Fruit fly (Drosophila melanogaster) whole organism, prepupa: ENCODE results near the gene Hr38.

Experiments used
- CG11294 ChIP-seq: fragments of 200-800 bp; sonication (Bioruptor generic); IDR thresholded peaks from 2 replicates; pipeline ENCODE4 v1.3.6; 2022; ENCODE audit warnings: missing biosample characterization, missing genetic modification characterization
- CG11762 ChIP-seq: fragments of 200-800 bp; sonication (Bioruptor generic); optimal IDR thresholded peaks from 3 replicates; lab custom pipeline; 2016; ENCODE audit warnings: missing biosample characterization, missing genetic modification characterization; ENCODE audit not compliant: insufficient read depth
- CG11902 ChIP-seq: fragments of 200-800 bp; sonication (Bioruptor generic); optimal IDR thresholded peaks from 3 replicates; lab custom pipeline; 2016; ENCODE audit warnings: missing biosample characterization, missing genetic modification characterization
- CG15336 ChIP-seq: fragments of 200-800 bp; sonication (Bioruptor generic); IDR thresholded peaks from 2 replicates; pipeline ENCODE4 v1.3.6; 2022; ENCODE audit warnings: missing biosample characterization, missing genetic modification characterization
- CG16779 ChIP-seq: fragments of 200-800 bp; sonication (Bioruptor generic); optimal IDR thresholded peaks from 3 replicates; lab custom pipeline; 2017; ENCODE audit warnings: missing biosample characterization, mild to moderate bottlenecking, missing genetic modification characterization
- CG3032 ChIP-seq: fragments of 200-800 bp; optimal IDR thresholded peaks from 2 replicates; lab custom pipeline; 2019; ENCODE audit warnings: missing biosample characterization, mild to moderate bottlenecking, missing genetic modification characterization, moderate library complexity
- CG31627 ChIP-seq: fragments of 200-800 bp; sonication (Bioruptor generic); optimal IDR thresholded peaks from 3 replicates; lab custom pipeline; 2016; ENCODE audit warnings: missing biosample characterization, missing genetic modification characterization
- CG6163 ChIP-seq: fragments of 200-800 bp; sonication (Bioruptor generic); IDR thresholded peaks from 3 replicates; pipeline ENCODE4 v1.3.6; 2022; ENCODE audit warnings: missing biosample characterization, missing genetic modification characterization
- CG6792 ChIP-seq: fragments of 200-800 bp; sonication (Bioruptor generic); optimal IDR thresholded peaks from 3 replicates; lab custom pipeline; 2016; ENCODE audit warnings: missing biosample characterization, missing genetic modification characterization
- CG6808 ChIP-seq: fragments of 200-800 bp; sonication (Bioruptor generic); optimal IDR thresholded peaks from 3 replicates; lab custom pipeline; 2017; ENCODE audit warnings: missing biosample characterization, missing genetic modification characterization, mild to moderate bottlenecking, moderate library complexity, missing genetic modification reagents
- CG6854 ChIP-seq: fragments of 200-800 bp; sonication (Bioruptor generic); optimal IDR thresholded peaks from 2 replicates; lab custom pipeline; 2017; ENCODE audit warnings: missing biosample characterization, mild to moderate bottlenecking, missing genetic modification characterization
- CG8632 ChIP-seq: fragments of 200-800 bp; sonication (Bioruptor generic); optimal IDR thresholded peaks from 3 replicates; lab custom pipeline; 2016; ENCODE audit warnings: missing biosample characterization, missing genetic modification characterization
- CG9139 ChIP-seq: fragments of 200-800 bp; sonication (Bioruptor generic); optimal IDR thresholded peaks from 3 replicates; lab custom pipeline; 2017; ENCODE audit warnings: missing biosample characterization, mild to moderate bottlenecking, missing genetic modification characterization
- Eip78C ChIP-seq: fragments of 200-800 bp; sonication (Bioruptor generic); peaks from one replicate; lab custom pipeline; 2016; ENCODE audit warnings: missing biosample characterization, missing genetic modification characterization
- Ets21C ChIP-seq: fragments of 200-800 bp; sonication (Bioruptor generic); optimal IDR thresholded peaks from 3 replicates; lab custom pipeline; 2016; ENCODE audit warnings: missing biosample characterization, missing genetic modification characterization
- Ets96B ChIP-seq: fragments of 200-800 bp; optimal IDR thresholded peaks from 2 replicates; lab custom pipeline; 2019; ENCODE audit warnings: missing biosample characterization, mild to moderate bottlenecking, missing genetic modification characterization, moderate library complexity
- Gug ChIP-seq: fragments of 200-800 bp; sonication (Bioruptor generic); IDR thresholded peaks from 2 replicates; pipeline ENCODE4 v1.3.6; 2022; ENCODE audit warnings: missing biosample characterization, missing genetic modification characterization
- Hr38 ChIP-seq: sonication (Bioruptor generic); optimal IDR thresholded peaks from 2 replicates; lab custom pipeline; 2016; ENCODE audit warnings: missing biosample characterization, missing genetic modification characterization
- Hr39 ChIP-seq: fragments of 200-800 bp; sonication (Bioruptor generic); optimal IDR thresholded peaks from 2 replicates; lab custom pipeline; 2016; ENCODE audit warnings: missing biosample characterization, missing genetic modification characterization
- Met ChIP-seq: fragments of 200-800 bp; sonication (Bioruptor generic); optimal IDR thresholded peaks from 3 replicates; lab custom pipeline; 2016; ENCODE audit warnings: missing biosample characterization, missing genetic modification characterization
- OdsH ChIP-seq: fragments of 200-800 bp; sonication (Bioruptor generic); optimal IDR thresholded peaks from 3 replicates; lab custom pipeline; 2016; ENCODE audit warnings: missing biosample characterization, missing genetic modification characterization
- Smox ChIP-seq: fragments of 200-800 bp; sonication (Bioruptor generic); optimal IDR thresholded peaks from 3 replicates; lab custom pipeline; 2016; ENCODE audit warnings: missing biosample characterization, missing genetic modification characterization
- Sox102F ChIP-seq: fragments of 200-800 bp; sonication (Bioruptor generic); optimal IDR thresholded peaks from 2 replicates; lab custom pipeline; 2016; ENCODE audit warnings: missing biosample characterization, mild to moderate bottlenecking, missing genetic modification characterization
- Sox14 ChIP-seq: fragments of 200-800 bp; sonication (Bioruptor generic); optimal IDR thresholded peaks from 3 replicates; lab custom pipeline; 2016; ENCODE audit warnings: missing biosample characterization, missing genetic modification characterization
- Sox15 ChIP-seq: fragments of 200-800 bp; sonication (Bioruptor generic); optimal IDR thresholded peaks from 3 replicates; lab custom pipeline; 2016; ENCODE audit warnings: missing biosample characterization, missing genetic modification characterization
- achi ChIP-seq: fragments of 200-800 bp; sonication (Bioruptor generic); optimal IDR thresholded peaks from 3 replicates; lab custom pipeline; 2016; ENCODE audit warnings: missing biosample characterization, missing genetic modification characterization
- acj6 ChIP-seq: fragments of 200-800 bp; sonication (Bioruptor generic); optimal IDR thresholded peaks from 3 replicates; lab custom pipeline; 2016; ENCODE audit warnings: missing biosample characterization, missing genetic modification characterization
- cyc ChIP-seq: fragments of 200-800 bp; sonication (Bioruptor generic); optimal IDR thresholded peaks from 3 replicates; lab custom pipeline; 2016; ENCODE audit warnings: missing biosample characterization, missing genetic modification characterization
- dsx ChIP-seq: fragments of 200-800 bp; optimal IDR thresholded peaks from 3 replicates; lab custom pipeline; 2019; ENCODE audit warnings: missing biosample characterization, mild to moderate bottlenecking, missing genetic modification characterization, moderate library complexity; ENCODE audit not compliant: poor library complexity, severe bottlenecking
- eg ChIP-seq: fragments of 200-800 bp; sonication (Bioruptor generic); IDR thresholded peaks from 3 replicates; pipeline ENCODE4 v1.3.6; 2022; ENCODE audit warnings: missing biosample characterization, missing genetic modification characterization
- esn ChIP-seq: fragments of 200-800 bp; sonication (Bioruptor generic); optimal IDR thresholded peaks from 2 replicates; lab custom pipeline; 2016; ENCODE audit warnings: missing biosample characterization, mild to moderate bottlenecking, missing genetic modification characterization, moderate library complexity
- fd59A ChIP-seq: fragments of 200-800 bp; sonication (Bioruptor generic); optimal IDR thresholded peaks from 2 replicates; lab custom pipeline; 2017; ENCODE audit warnings: missing biosample characterization, mild to moderate bottlenecking, missing genetic modification characterization, missing genetic modification reagents
- fd85E ChIP-seq: fragments of 200-800 bp; sonication (Bioruptor generic); optimal IDR thresholded peaks from 3 replicates; lab custom pipeline; 2016; ENCODE audit warnings: missing biosample characterization, missing genetic modification characterization
- fkh ChIP-seq: fragments of 200-800 bp; sonication (Bioruptor generic); optimal IDR thresholded peaks from 3 replicates; lab custom pipeline; 2017; ENCODE audit warnings: missing biosample characterization, mild to moderate bottlenecking, missing genetic modification characterization, moderate library complexity
- lz ChIP-seq: fragments of 200-800 bp; sonication (Bioruptor generic); optimal IDR thresholded peaks from 3 replicates; lab custom pipeline; 2016; ENCODE audit warnings: missing biosample characterization, missing genetic modification characterization
- net ChIP-seq: fragments of 200-800 bp; sonication (Bioruptor generic); optimal IDR thresholded peaks from 3 replicates; lab custom pipeline; 2016; ENCODE audit warnings: missing biosample characterization, missing genetic modification characterization
- svp ChIP-seq: fragments of 200-800 bp; sonication (Bioruptor generic); peaks from one replicate; lab custom pipeline; 2016; ENCODE audit warnings: missing biosample characterization, missing genetic modification characterization
- topi ChIP-seq: fragments of 200-800 bp; sonication (Bioruptor generic); optimal IDR thresholded peaks from 3 replicates; lab custom pipeline; 2016; ENCODE audit warnings: missing biosample characterization, missing genetic modification characterization
- vri ChIP-seq: fragments of 200-800 bp; sonication (Bioruptor generic); optimal IDR thresholded peaks from 3 replicates; lab custom pipeline; 2016; ENCODE audit warnings: missing biosample characterization, mild to moderate bottlenecking, missing genetic modification characterization

The Hr38 gene

DNA sequence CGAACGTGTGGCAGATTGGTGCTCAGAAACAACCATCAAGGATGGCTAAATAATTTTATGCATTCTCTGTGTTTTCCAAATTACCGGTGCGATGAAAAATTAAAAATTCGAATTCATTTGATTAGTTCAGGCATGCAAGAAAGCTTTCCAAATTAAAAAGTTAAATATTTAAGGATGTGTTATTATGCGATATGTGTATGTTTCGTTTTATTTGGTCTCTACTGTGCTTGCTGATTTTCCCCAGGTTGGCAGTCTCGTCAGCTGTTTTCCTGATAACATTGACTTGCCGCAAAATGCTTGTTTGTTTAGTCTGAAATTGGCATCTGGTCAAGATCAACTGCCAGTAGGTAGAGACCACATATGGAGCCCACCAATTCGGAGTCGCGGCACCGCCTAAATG is 64.5 kb downstream of the Hr38 start, which contains the start of gene CG2611:
TSS of gene CG2611 (plus strand) at position 299 of the 400 bp plus-strand sequence.
- peak; percentile 78 for TF ChIP-seq Sox14 (GFP tag; lab: Kevin White, UChicago)
- TF ChIP-seq CG11902 (GFP tag; lab: Kevin White, UChicago): peak; percentile 2
- no peak for TF ChIP-seq Sox15 (GFP tag; lab: Kevin White, UChicago)
- TF ChIP-seq fkh (GFP tag; lab: Kevin White, UChicago): peak; percentile 96
- TF ChIP-seq fd85E (GFP tag; lab: Kevin White, UChicago): no peak
- TF ChIP-seq Smox (GFP tag; lab: Kevin White, UChicago): no peak
- TF ChIP-seq esn (GFP tag; lab: Kevin White, UChicago): peak; percentile 66
- TF ChIP-seq fd59A (GFP tag; lab: Kevin White, UChicago): no peak
- TF ChIP-seq Ets21C (GFP tag; lab: Kevin White, UChicago): no peak
- TF ChIP-seq dsx: no peak
- no peak for TF ChIP-seq Gug
- TF ChIP-seq CG15336 (GFP tag; lab: Robert Waterston, UW): peak; percentile 35; the same call in 1 of the 2 replicates
- no peak for TF ChIP-seq CG6808 (GFP tag; lab: Kevin White, UChicago)
- TF ChIP-seq CG8632 (GFP tag; lab: Kevin White, UChicago): no peak
- TF ChIP-seq CG11294: no peak
- peak; percentile 62 for TF ChIP-seq Hr39
- no peak for TF ChIP-seq CG6854 (GFP tag; lab: Kevin White, UChicago)
- no peak for TF ChIP-seq CG9139
- peak; percentile 53 for TF ChIP-seq acj6 (GFP tag; lab: Kevin White, UChicago)
- TF ChIP-seq CG11762 (GFP tag; lab: Kevin White, UChicago): no peak
- TF ChIP-seq eg (GFP tag; lab: Robert Waterston, UW): 0 out of 3 replicates have a peak, but pooled peaks have one; percentile 30
- peak; percentile 41 for TF ChIP-seq CG3032
- no peak for TF ChIP-seq Hr38 (GFP tag; lab: Kevin White, UChicago)
- no peak for TF ChIP-seq Met (GFP tag; lab: Kevin White, UChicago)
- no peak for TF ChIP-seq OdsH (GFP tag; lab: Kevin White, UChicago)
- TF ChIP-seq achi (GFP tag; lab: Kevin White, UChicago): peak; percentile 48
- peak; percentile 65 for TF ChIP-seq CG31627 (GFP tag; lab: Kevin White, UChicago)
- TF ChIP-seq lz (GFP tag; lab: Kevin White, UChicago): peak; percentile 60
- peak; percentile 51 for TF ChIP-seq cyc (GFP tag; lab: Kevin White, UChicago)
- TF ChIP-seq CG6163 (GFP tag; lab: Robert Waterston, UW): peak; percentile 59; the same call in 2 of the 3 replicates
- TF ChIP-seq vri (GFP tag; lab: Kevin White, UChicago): no peak
- TF ChIP-seq net (GFP tag; lab: Kevin White, UChicago): no peak
- peak; percentile 61 for TF ChIP-seq svp (GFP tag; lab: Kevin White, UChicago)
- no peak for TF ChIP-seq Eip78C (GFP tag; lab: Kevin White, UChicago)
- TF ChIP-seq CG6792 (GFP tag; lab: Kevin White, UChicago): no peak
- TF ChIP-seq CG16779 (tag; lab: Kevin White, UChicago): no peak
- TF ChIP-seq topi (GFP tag; lab: Kevin White, UChicago): peak; percentile 48
- TF ChIP-seq Ets96B (tag; lab: Kevin White, UChicago): peak; percentile 35
- TF ChIP-seq Sox102F: no peak

- TF ChIP-seq Hr39 (no peak), CG6163 (GFP tag; lab: Robert Waterston, UW) (no peak)
These were observed 65.8 kb downstream of the Hr38 start, which contains the start of gene CG18810 for dm6 chr2L:20648612-20649011. TSS of gene CG18810 (plus strand) at chr2L:20648912.
